Fruit fly (Drosophila melanogaster): Measurements from ENCODE around the gene CG7857.

- TF ChIP-seq h (GFP tag; optimal IDR thresholded peaks at IDR 0.05) (no peak), GATAd (GFP tag; optimal IDR thresholded peaks at IDR 0.05) (no peak), woc (GFP tag; optimal IDR thresholded peaks at IDR 0.05) (no peak), Myc (optimal IDR thresholded peaks at IDR 0.05) (no peak), Hr78 (GFP tag; optimal IDR thresholded peaks at IDR 0.05) (no peak), N (GFP tag; optimal IDR thresholded peaks at IDR 0.05) (no peak), Abd-B (GFP tag; optimal IDR thresholded peaks at IDR 0.05) (no peak), Hnf4 (GFP tag; optimal IDR thresholded peaks at IDR 0.05) (no peak), usp (GFP tag; optimal IDR thresholded peaks at IDR 0.05) (no peak), br (GFP tag; optimal IDR thresholded peaks at IDR 0.05) (no peak)
Measured at dm6 chr3L:15497902-15498301, 6.8 kb downstream of the CG7857 start, which contains the start of gene CG7276.

Data from whole organism, wandering third instar larva.